Fruit fly (Drosophila melanogaster) S2 (cell line): ENCODE measurements around the gene Kpc1.

Experiments
- CG8478 ChIP-seq: fragments of >200 bp; optimal IDR thresholded peaks from 2 replicates; lab custom pipeline; 2018
- CTCF ChIP-seq, 2 experiments: fragments of >200 bp; optimal IDR thresholded peaks; 2 replicates each; lab custom pipeline; 2018

DNA sequence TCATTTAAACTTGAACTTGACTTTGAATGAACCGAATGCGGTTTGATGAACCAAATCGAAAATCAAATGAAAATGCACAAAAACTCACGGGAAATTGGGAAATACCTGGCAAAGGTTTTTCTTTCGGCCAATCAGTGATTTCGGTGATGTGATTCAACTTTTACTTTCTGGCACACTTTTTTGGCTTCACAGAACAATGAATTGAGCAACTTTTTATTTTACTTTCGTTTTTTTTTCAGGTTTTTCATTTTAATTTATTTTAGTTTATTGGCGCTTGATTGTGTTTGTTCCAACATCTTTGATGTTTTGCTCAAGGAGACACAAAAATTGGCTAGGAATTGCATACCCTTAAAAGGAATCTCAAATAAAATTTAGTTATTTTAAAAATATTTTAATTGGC is 14.5 kb downstream of the Kpc1 start, which contains the start of gene Mf:
- TF ChIP-seq CTCF (optimal IDR thresholded peaks at IDR 0.05; lab: Kevin White, UChicago) (no peak), CG8478 (lab: Kevin White, UChicago) (no peak)
